Worm (Caenorhabditis elegans) whole organism, L1 larva: ENCODE data around the gene H43I07.4.
A peak's percentile ranks its signal among the peaks of the same experiment; 100 is the strongest.

ENCODE experiments used
- C16A3.4 ChIP-seq: fragments of 150-350 bp; optimal IDR thresholded peaks from 2 replicates; lab custom pipeline; 2014; ENCODE audit warnings: missing biosample characterization, missing genetic modification characterization
- C34B4.2 ChIP-seq: sonication (generic microtip); optimal IDR thresholded peaks from 2 replicates; lab custom pipeline; 2017; ENCODE audit warnings: mild to moderate bottlenecking, missing genetic modification characterization, missing compliant biosample characterization
- ama-1 ChIP-seq: fragments of 150-350 bp; optimal IDR thresholded peaks from 2 replicates; lab custom pipeline; 2014
- ceh-82 ChIP-seq, 3 experiments: fragments of 150-350 bp in 1 of 3; sonication (generic microtip) in 2 of 3; optimal IDR thresholded peaks; 2 replicates each; lab custom pipeline; 2014 to 2017; ENCODE audit warnings: missing biosample characterization in 3 of 3, missing genetic modification characterization in 3 of 3
- ceh-90 ChIP-seq: sonication (generic microtip); optimal IDR thresholded peaks from 2 replicates; lab custom pipeline; 2016; ENCODE audit warnings: missing genetic modification characterization, missing compliant biosample characterization
- ces-1 ChIP-seq: fragments of 150-350 bp; optimal IDR thresholded peaks from 2 replicates; lab custom pipeline; 2014; ENCODE audit warnings: missing biosample characterization, missing genetic modification reagents, missing genetic modification characterization
- dpl-1 ChIP-seq, 3 experiments: fragments of 150-350 bp in 2 of 3; sonication (generic microtip) in 1 of 3; optimal IDR thresholded peaks; 2 replicates each; lab custom pipeline; 2014 to 2017; ENCODE audit warnings: missing biosample characterization in 3 of 3, missing genetic modification characterization in 3 of 3, missing genetic modification reagents in 3 of 3
- efl-1 ChIP-seq, 4 experiments: fragments of 150-350 bp; optimal IDR thresholded peaks in 3 of 4; peaks in 1 of 4; 1 replicate in 1 of 4; 2 replicates in 3 of 4; lab custom pipeline; 2014; ENCODE audit warnings: missing biosample characterization in 2 of 4, missing genetic modification characterization in 2 of 4, missing genetic modification reagents in 2 of 4
- egl-13 ChIP-seq: sonication (generic microtip); optimal IDR thresholded peaks from 2 replicates; lab custom pipeline; 2016; ENCODE audit warnings: missing genotype, missing genetic modification reagents, missing genetic modification characterization, missing compliant biosample characterization
- fkh-10 ChIP-seq: sonication (generic microtip); optimal IDR thresholded peaks from 2 replicates; lab custom pipeline; 2017; ENCODE audit warnings: missing biosample characterization, missing genetic modification reagents, missing genetic modification characterization
- fkh-8 ChIP-seq: sonication (generic microtip); optimal IDR thresholded peaks from 2 replicates; lab custom pipeline; 2016; ENCODE audit warnings: mild to moderate bottlenecking, missing genetic modification characterization, missing compliant biosample characterization
- fos-1 ChIP-seq: fragments of 150-350 bp; optimal IDR thresholded peaks from 2 replicates; lab custom pipeline; 2014; ENCODE audit warnings: missing biosample characterization, missing genetic modification characterization
- hpl-2 ChIP-seq: fragments of 150-350 bp; optimal IDR thresholded peaks from 2 replicates; lab custom pipeline; 2014; ENCODE audit warnings: missing biosample characterization, missing genetic modification reagents, missing genetic modification characterization
- irx-1 ChIP-seq: sonication (generic microtip); optimal IDR thresholded peaks from 2 replicates; lab custom pipeline; 2016; ENCODE audit warnings: missing genetic modification characterization, missing compliant biosample characterization
- isw-1 ChIP-seq: fragments of 200-800 bp; sonication (Bioruptor generic); IDR thresholded peaks from 2 replicates; pipeline ENCODE4 v1.3.6; 2022; ENCODE audit warnings: missing genetic modification characterization, missing compliant biosample characterization
- lin-14 ChIP-seq: fragments of 200-800 bp; sonication (Bioruptor generic); optimal IDR thresholded peaks from 2 replicates; lab custom pipeline; 2018; ENCODE audit warnings: mild to moderate bottlenecking, missing genetic modification characterization, moderate library complexity, missing compliant biosample characterization
- lin-35 ChIP-seq, 2 experiments: fragments of 150-350 bp; optimal IDR thresholded peaks; 2 replicates each; lab custom pipeline; 2014; ENCODE audit warnings: missing biosample characterization in 2 of 2, missing genetic modification characterization in 2 of 2, missing genetic modification reagents in 2 of 2
- lin-39 ChIP-seq: fragments of 150-350 bp; optimal IDR thresholded peaks from 2 replicates; lab custom pipeline; 2014; ENCODE audit warnings: missing biosample characterization, missing genetic modification reagents, missing genetic modification characterization
- lsy-2 ChIP-seq, 2 experiments: fragments of 150-350 bp; optimal IDR thresholded peaks; 2 replicates each; lab custom pipeline; 2014; ENCODE audit warnings: missing biosample characterization in 2 of 2, missing genetic modification characterization in 2 of 2
- mab-9 ChIP-seq: fragments of 200-800 bp; sonication (Bioruptor generic); IDR thresholded peaks from 2 replicates; pipeline ENCODE4 v1.3.6; 2022; ENCODE audit warnings: missing genetic modification reagents, missing genetic modification characterization, missing compliant biosample characterization
- mdl-1 ChIP-seq, 2 experiments: fragments of 150-350 bp; optimal IDR thresholded peaks; 2 replicates each; lab custom pipeline; 2014 to 2017; ENCODE audit warnings: missing biosample characterization in 2 of 2, missing genetic modification characterization in 2 of 2, inconsistent platforms in 1 of 2
- nhr-20 ChIP-seq: sonication (generic microtip); optimal IDR thresholded peaks from 2 replicates; lab custom pipeline; 2016; ENCODE audit warnings: mild to moderate bottlenecking, missing genetic modification characterization, missing compliant biosample characterization
- nhr-237 ChIP-seq: fragments of 150-350 bp; optimal IDR thresholded peaks from 2 replicates; lab custom pipeline; 2014; ENCODE audit warnings: missing biosample characterization, missing genetic modification characterization
- nhr-47 ChIP-seq: sonication (generic microtip); optimal IDR thresholded peaks from 2 replicates; lab custom pipeline; 2016; ENCODE audit warnings: mild to moderate bottlenecking, missing genetic modification characterization, moderate library complexity, missing compliant biosample characterization
- nhr-71 ChIP-seq: sonication (generic microtip); optimal IDR thresholded peaks from 2 replicates; lab custom pipeline; 2016; ENCODE audit warnings: mild to moderate bottlenecking, missing genetic modification characterization, moderate library complexity, missing compliant biosample characterization
- nhr-77 ChIP-seq: fragments of 150-350 bp; optimal IDR thresholded peaks from 2 replicates; lab custom pipeline; 2014; ENCODE audit warnings: missing biosample characterization, missing genetic modification characterization
- nhr-85 ChIP-seq: sonication (generic microtip); peaks from one replicate; lab custom pipeline; 2016; ENCODE audit warnings: missing genetic modification characterization, inconsistent platforms, missing compliant biosample characterization
- pax-3 ChIP-seq: fragments of 200-800 bp; sonication (Bioruptor generic); optimal IDR thresholded peaks from 2 replicates; lab custom pipeline; 2018; ENCODE audit warnings: mild to moderate bottlenecking, missing genetic modification characterization, moderate library complexity, missing compliant biosample characterization
- pqm-1 ChIP-seq: sonication (generic microtip); optimal IDR thresholded peaks from 3 replicates; lab custom pipeline; 2017; ENCODE audit warnings: missing biosample characterization, missing genetic modification characterization
- rnt-1 ChIP-seq: sonication (generic microtip); optimal IDR thresholded peaks from 2 replicates; lab custom pipeline; 2016; ENCODE audit warnings: mild to moderate bottlenecking, missing genetic modification characterization, moderate library complexity, missing compliant biosample characterization
- snpc-4 ChIP-seq: fragments of 150-350 bp; optimal IDR thresholded peaks from 2 replicates; lab custom pipeline; 2014; ENCODE audit warnings: missing biosample characterization, missing genetic modification characterization
- sox-4 ChIP-seq: sonication (generic microtip); optimal IDR thresholded peaks from 2 replicates; lab custom pipeline; 2016; ENCODE audit warnings: missing genetic modification characterization, missing compliant biosample characterization
- sptf-1 ChIP-seq: fragments of 150-350 bp; optimal IDR thresholded peaks from 2 replicates; lab custom pipeline; 2014; ENCODE audit warnings: missing biosample characterization, missing genetic modification characterization
- sup-37 ChIP-seq: fragments of 200-800 bp; sonication (Bioruptor generic); optimal IDR thresholded peaks from 2 replicates; lab custom pipeline; 2018; ENCODE audit warnings: mild to moderate bottlenecking, missing genetic modification characterization, missing compliant biosample characterization
- tbx-2 ChIP-seq: sonication (generic microtip); optimal IDR thresholded peaks from 2 replicates; lab custom pipeline; 2016; ENCODE audit warnings: missing genetic modification characterization, missing compliant biosample characterization
- unc-30 ChIP-seq: sonication (generic microtip); optimal IDR thresholded peaks from 2 replicates; lab custom pipeline; 2017; ENCODE audit warnings: missing biosample characterization, missing genetic modification characterization
- unc-62 ChIP-seq: fragments of 150-350 bp; optimal IDR thresholded peaks from 2 replicates; lab custom pipeline; 2014; ENCODE audit warnings: missing biosample characterization, missing genetic modification reagents, missing genetic modification characterization
- unc-86 ChIP-seq: sonication (generic microtip); optimal IDR thresholded peaks from 2 replicates; lab custom pipeline; 2016; ENCODE audit warnings: missing genetic modification characterization, missing compliant biosample characterization
- unc-98 ChIP-seq: fragments of 200-800 bp; sonication (Bioruptor generic); IDR thresholded peaks from 2 replicates; pipeline ENCODE4 v1.3.6; 2022; ENCODE audit warnings: missing genetic modification characterization, missing compliant biosample characterization

The H43I07.4 gene

ce11 chrV:4204421-4204820 lies 11.5 kb upstream of the H43I07.4 start, which contains the start of gene H43I07.1:
H43I07.1 (plus strand) TSS chrV:4204721.
- TF ChIP-seq ama-1 (lab: Kevin White, UChicago) (no peak), sptf-1 (tag; lab: Kevin White, UChicago) (no peak), nhr-20 (no peak), lin-39 (tag; lab: Kevin White, UChicago) (no peak), nhr-71 (tag; lab: Kevin White, UChicago) (no peak), C34B4.2 (tag; lab: Kevin White, UChicago) (no peak), unc-30 (tag; lab: Kevin White, UChicago) (no peak), nhr-77 (tag; lab: Kevin White, UChicago) (no peak), nhr-47 (tag; lab: Kevin White, UChicago) (no peak), sup-37 (no peak), lin-14 (GFP tag; lab: Kevin White, UChicago) (no peak), lin-35 (GFP tag; optimal IDR thresholded peaks at IDR 0.05; lab: Kevin White, UChicago) (no peak), C16A3.4 (no peak), ceh-82 (tag; optimal IDR thresholded peaks at IDR 0.05; lab: Kevin White, UChicago) (no peak), sox-4 (tag; lab: Kevin White, UChicago) (no peak), rnt-1 (no peak)
- TF ChIP-seq, all 84 proteins: peak for 0

ce11 chrV:4211521-4211920 lies 4.4 kb upstream of the H43I07.4 start:
- TF ChIP-seq lsy-2 (tag; optimal IDR thresholded peaks at IDR 0.05; lab: Kevin White, UChicago) (no peak), mdl-1 (tag; optimal IDR thresholded peaks at IDR 0.05; lab: Kevin White, UChicago) (no peak), mab-9 (no peak), ceh-90 (tag; lab: Kevin White, UChicago) (no peak), nhr-237 (tag; lab: Kevin White, UChicago) (no peak), ces-1 (GFP tag; lab: Kevin White, UChicago) (peak; percentile 25), fkh-10 (GFP tag; lab: Kevin White, UChicago) (peak; percentile 49), pax-3 (tag; lab: Kevin White, UChicago) (no peak), unc-30 (tag; lab: Kevin White, UChicago) (no peak), nhr-47 (tag; lab: Kevin White, UChicago) (no peak), fos-1 (tag; lab: Kevin White, UChicago) (no peak)

- TF ChIP-seq pqm-1 (tag; lab: Kevin White, UChicago) (no peak), egl-13 (tag; lab: Kevin White, UChicago) (no peak), fos-1 (tag; lab: Kevin White, UChicago) (no peak), sup-37 (no peak), nhr-85 (tag; lab: Kevin White, UChicago) (no peak)
Measured at ce11 chrV:4216902-4217301, 946 bp downstream of the H43I07.4 start.

ce11 chrV:4218268-4218667 lies 2.3 kb downstream of the H43I07.4 start:
- TF ChIP-seq mab-9 (peak; percentile 49; the same call in 1 of the 2 replicates), efl-1 (optimal IDR thresholded peaks at IDR 0.05; lab: Kevin White, UChicago) (no peak), efl-1 (GFP tag; optimal IDR thresholded peaks at IDR 0.05 in 1 of 2; lab: Kevin White, UChicago) (no peak), lin-14 (GFP tag; lab: Kevin White, UChicago) (peak; percentile 65)

- TF ChIP-seq fkh-8 (no peak), unc-62 (GFP tag; lab: Kevin White, UChicago) (no peak), ceh-90 (tag; lab: Kevin White, UChicago) (no peak), unc-86 (tag; lab: Kevin White, UChicago) (no peak), C34B4.2 (tag; lab: Kevin White, UChicago) (no peak), snpc-4 (tag; lab: Kevin White, UChicago) (no peak), tbx-2 (tag; lab: Kevin White, UChicago) (no peak), mdl-1 (tag; optimal IDR thresholded peaks at IDR 0.05; lab: Kevin White, UChicago) (no peak), isw-1 (GFP tag; lab: Robert Waterston, UW) (no peak), dpl-1 (GFP tag; optimal IDR thresholded peaks at IDR 0.05; lab: Kevin White, UChicago) (no peak), unc-98 (GFP tag; lab: Robert Waterston, UW) (no peak), hpl-2 (GFP tag; lab: Kevin White, UChicago) (no peak), nhr-85 (tag; lab: Kevin White, UChicago) (no peak), irx-1 (tag; lab: Kevin White, UChicago) (no peak)
Measured at ce11 chrV:4219342-4219741, 3.4 kb downstream of the H43I07.4 start, which contains the start of gene nlp-9. nlp-9 (plus strand) TSS chrV:4219642.
